Worm (Caenorhabditis elegans) whole organism, mixed stage, embryonic: ENCODE measurements around the gene srab-25.

Experiments
- ceh-39 ChIP-seq: fragments of 150-350 bp; optimal IDR thresholded peaks from 2 replicates; lab custom pipeline; 2014; ENCODE audit warnings: missing biosample characterization, missing genetic modification characterization
- drap-1 ChIP-seq: fragments of 200-800 bp; sonication (Bioruptor generic); optimal IDR thresholded peaks from 3 replicates; lab custom pipeline; 2018; ENCODE audit warnings: mild to moderate bottlenecking, missing genetic modification characterization, missing compliant biosample characterization
- elt-3 ChIP-seq: fragments of 150-350 bp; optimal IDR thresholded peaks from 2 replicates; lab custom pipeline; 2014; ENCODE audit warnings: missing biosample characterization, missing genetic modification characterization
- lin-13 ChIP-seq: fragments of 150-350 bp; optimal IDR thresholded peaks from 2 replicates; lab custom pipeline; 2014; ENCODE audit warnings: missing biosample characterization, missing genetic modification characterization
- lin-32 ChIP-seq: fragments of 200-800 bp; sonication (Bioruptor generic); optimal IDR thresholded peaks from 2 replicates; lab custom pipeline; 2018; ENCODE audit warnings: mild to moderate bottlenecking, missing genetic modification characterization, missing compliant biosample characterization
- mab-5 ChIP-seq: fragments of 150-350 bp; optimal IDR thresholded peaks from 2 replicates; lab custom pipeline; 2014; ENCODE audit warnings: missing biosample characterization, missing genetic modification characterization
- mep-1 ChIP-seq: fragments of 150-350 bp; optimal IDR thresholded peaks from 2 replicates; lab custom pipeline; 2017; ENCODE audit warnings: missing biosample characterization, missing genetic modification reagents, missing genetic modification characterization, inconsistent platforms
- nhr-237 ChIP-seq: fragments of 150-350 bp; optimal IDR thresholded peaks from 2 replicates; lab custom pipeline; 2014; ENCODE audit warnings: missing biosample characterization, missing genetic modification characterization
- nhr-28 ChIP-seq: fragments of 150-350 bp; optimal IDR thresholded peaks from 2 replicates; lab custom pipeline; 2014; ENCODE audit warnings: missing biosample characterization, missing genetic modification characterization
- snpc-4 ChIP-seq: fragments of 150-350 bp; optimal IDR thresholded peaks from 2 replicates; lab custom pipeline; 2014; ENCODE audit warnings: missing biosample characterization, missing genetic modification characterization
- tbx-8 ChIP-seq: fragments of 200-800 bp; sonication (Bioruptor generic); optimal IDR thresholded peaks from 2 replicates; lab custom pipeline; 2018; ENCODE audit warnings: mild to moderate bottlenecking, missing genetic modification characterization, moderate library complexity, missing compliant biosample characterization
- ztf-11 ChIP-seq: fragments of 150-350 bp; optimal IDR thresholded peaks from 2 replicates; lab custom pipeline; 2014; ENCODE audit warnings: missing biosample characterization, missing genetic modification characterization

DNA sequence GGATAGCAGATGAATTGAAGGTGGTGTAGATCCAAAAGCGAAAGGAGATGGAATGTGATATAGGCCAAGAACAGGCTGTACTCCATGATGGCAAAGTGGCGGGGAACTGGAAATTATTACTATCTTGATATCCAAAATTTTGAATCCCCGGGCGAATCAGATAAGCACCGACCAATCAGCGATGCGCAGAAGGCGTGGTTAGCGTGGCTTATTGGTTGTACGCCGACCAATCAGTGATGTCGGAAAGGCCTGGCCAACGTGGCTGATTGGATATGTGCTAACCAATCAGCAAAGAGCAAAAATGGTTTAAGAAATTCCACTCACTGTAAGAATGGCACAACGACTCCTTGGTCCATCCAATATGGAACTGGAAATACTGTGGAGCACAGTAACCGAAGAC is 39.0 kb upstream of the srab-25 start:
- TF ChIP-seq elt-3: no peak
- TF ChIP-seq lin-13: no peak
- no peak for TF ChIP-seq ztf-11
- TF ChIP-seq lin-32: no peak
- no peak for TF ChIP-seq nhr-237 (tag; lab: Kevin White, UChicago)
- no peak for TF ChIP-seq mep-1
- TF ChIP-seq snpc-4 (tag; lab: Kevin White, UChicago): no peak
- TF ChIP-seq ceh-39 (tag; lab: Kevin White, UChicago): no peak
- no peak for TF ChIP-seq drap-1 (GFP tag; lab: Kevin White, UChicago)
- no peak for TF ChIP-seq nhr-28 (tag; lab: Kevin White, UChicago)
- no peak for TF ChIP-seq tbx-8 (GFP tag; lab: Kevin White, UChicago)
- TF ChIP-seq mab-5 (tag; lab: Kevin White, UChicago): no peak
